Fruit fly (Drosophila melanogaster) whole organism, adult: ENCODE results near the gene CG16904.

ENCODE experiments used
- CG11617 ChIP-seq: fragments of 200-800 bp; sonication (Bioruptor generic); optimal IDR thresholded peaks from 2 replicates; lab custom pipeline; 2017; ENCODE audit warnings: mild to moderate bottlenecking, missing biosample characterization, missing genetic modification reagents, missing genetic modification characterization
- CG12768 ChIP-seq: fragments of 200-800 bp; sonication (Bioruptor generic); optimal IDR thresholded peaks from 2 replicates; lab custom pipeline; 2017; ENCODE audit warnings: missing biosample characterization, missing genetic modification characterization, mild to moderate bottlenecking, moderate library complexity, missing genetic modification reagents
- CG14711 ChIP-seq: fragments of 200-800 bp; sonication (Bioruptor generic); optimal IDR thresholded peaks from 2 replicates; lab custom pipeline; 2018; ENCODE audit warnings: missing biosample characterization, mild to moderate bottlenecking, missing genetic modification characterization, moderate library complexity
- CG1620 ChIP-seq: fragments of 200-800 bp; sonication (Bioruptor generic); optimal IDR thresholded peaks from 2 replicates; lab custom pipeline; 2016; ENCODE audit warnings: missing biosample characterization, missing genetic modification characterization
- CG33017 ChIP-seq: fragments of 200-800 bp; sonication (Bioruptor generic); optimal IDR thresholded peaks from 2 replicates; lab custom pipeline; 2018; ENCODE audit warnings: missing biosample characterization, mild to moderate bottlenecking, missing genetic modification characterization, moderate library complexity
- CG5204 ChIP-seq: fragments of 200-800 bp; sonication (Bioruptor generic); optimal IDR thresholded peaks from 2 replicates; lab custom pipeline; 2016; ENCODE audit warnings: missing biosample characterization, missing genetic modification characterization
- CG7045 ChIP-seq: fragments of 200-800 bp; sonication (Bioruptor generic); optimal IDR thresholded peaks from 2 replicates; lab custom pipeline; 2017; ENCODE audit warnings: missing biosample characterization, mild to moderate bottlenecking, missing genetic modification characterization
- CG7101 ChIP-seq: fragments of 200-800 bp; sonication (Bioruptor generic); optimal IDR thresholded peaks from 2 replicates; lab custom pipeline; 2018; ENCODE audit warnings: missing biosample characterization, mild to moderate bottlenecking, missing genetic modification characterization, moderate library complexity
- Clk ChIP-seq: fragments of 200-800 bp; sonication (Bioruptor generic); optimal IDR thresholded peaks from 2 replicates; lab custom pipeline; 2017; ENCODE audit warnings: missing biosample characterization, missing genetic modification characterization
- Crg-1 ChIP-seq: fragments of 200-800 bp; sonication (Bioruptor generic); optimal IDR thresholded peaks from 2 replicates; lab custom pipeline; 2016; ENCODE audit warnings: missing biosample characterization, missing genetic modification characterization
- Hr96 ChIP-seq: fragments of 200-800 bp; sonication (Bioruptor generic); optimal IDR thresholded peaks from 2 replicates; lab custom pipeline; 2016; ENCODE audit warnings: missing biosample characterization, missing genetic modification characterization
- Mnt ChIP-seq: fragments of 200-800 bp; sonication (Bioruptor generic); optimal IDR thresholded peaks from 2 replicates; lab custom pipeline; 2016; ENCODE audit warnings: missing biosample characterization, mild to moderate bottlenecking, missing genetic modification characterization
- bab1 ChIP-seq: fragments of 200-800 bp; sonication (Bioruptor generic); optimal IDR thresholded peaks from 3 replicates; lab custom pipeline; 2019; ENCODE audit warnings: missing biosample characterization, mild to moderate bottlenecking, missing genetic modification characterization, moderate library complexity
- cic ChIP-seq: fragments of 200-800 bp; sonication (Bioruptor generic); optimal IDR thresholded peaks from 2 replicates; lab custom pipeline; 2017; ENCODE audit warnings: missing biosample characterization, mild to moderate bottlenecking, missing genetic modification characterization, moderate library complexity
- cnc ChIP-seq, 2 experiments: fragments of >200 bp; optimal IDR thresholded peaks; 2 replicates each; lab custom pipeline; 2017
- kay ChIP-seq: fragments of 200-800 bp; sonication (Bioruptor generic); peaks from one replicate; lab custom pipeline; 2016; ENCODE audit warnings: missing biosample characterization, missing genetic modification characterization, borderline replicate concordance
- ovo ChIP-seq: fragments of 200-800 bp; sonication (Bioruptor generic); optimal IDR thresholded peaks from 2 replicates; lab custom pipeline; 2016; ENCODE audit warnings: missing biosample characterization, missing genetic modification characterization
- pad ChIP-seq: fragments of 200-800 bp; sonication (Bioruptor generic); optimal IDR thresholded peaks from 3 replicates; lab custom pipeline; 2017; ENCODE audit warnings: missing biosample characterization, missing genetic modification characterization, mild to moderate bottlenecking, moderate library complexity, missing genetic modification reagents
- tj ChIP-seq: fragments of 200-800 bp; sonication (Bioruptor generic); optimal IDR thresholded peaks from 3 replicates; lab custom pipeline; 2017; ENCODE audit warnings: missing biosample characterization, mild to moderate bottlenecking, missing genetic modification characterization, moderate library complexity
- toe ChIP-seq: fragments of 200-800 bp; sonication (Bioruptor generic); optimal IDR thresholded peaks from 2 replicates; lab custom pipeline; 2016; ENCODE audit warnings: missing biosample characterization, missing genetic modification characterization

Gene CG16904

dm6 chr3R:9819777-9820176, 3.0 kb upstream of the CG16904 start, which contains the start of gene CG9458:
CG9458 (minus strand) TSS chr3R:9819877.
- TF ChIP-seq Hr96 (GFP tag; lab: Kevin White, UChicago) (no peak), ovo (no peak), kay (no peak), Crg-1 (GFP tag; lab: Kevin White, UChicago) (no peak), Clk (no peak), CG5204 (GFP tag; lab: Kevin White, UChicago) (no peak), CG7101 (tag; lab: Kevin White, UChicago) (no peak), cic (GFP tag; lab: Kevin White, UChicago) (no peak), cnc (optimal IDR thresholded peaks at IDR 0.05; lab: Kevin White, UChicago) (no peak), tj (GFP tag; lab: Kevin White, UChicago) (no peak), CG14711 (tag; lab: Kevin White, UChicago) (no peak), Mnt (no peak)

DNA sequence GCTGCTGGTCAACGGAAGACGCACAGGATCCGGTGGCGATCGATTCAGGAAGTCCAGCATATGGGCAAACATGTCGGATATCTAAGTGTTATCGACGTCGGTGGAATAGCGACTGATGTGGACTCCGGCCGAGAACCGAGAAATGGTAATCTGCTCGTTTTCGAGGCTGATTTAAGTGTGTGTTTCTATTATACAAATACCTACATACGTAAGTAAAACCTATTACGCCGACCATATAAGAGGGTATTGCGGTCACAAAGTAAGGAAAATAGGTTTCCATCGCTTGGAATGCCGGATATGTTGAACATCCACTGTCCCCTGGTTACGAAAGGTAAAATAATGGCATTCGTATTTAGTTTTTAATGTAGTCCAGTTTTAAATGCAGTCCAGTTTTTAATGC, 1.5 kb upstream of the CG16904 start, which contains the start of gene CG9459:
CG9459 (minus strand) TSS at position 101 of the 400 bp plus-strand sequence.
- TF ChIP-seq CG7101 (tag; lab: Kevin White, UChicago) (no peak), CG1620 (GFP tag; lab: Kevin White, UChicago) (no peak), CG11617 (no peak), CG5204 (GFP tag; lab: Kevin White, UChicago) (no peak), cnc (optimal IDR thresholded peaks at IDR 0.05; lab: Kevin White, UChicago) (no peak), Mnt (no peak), CG14711 (tag; lab: Kevin White, UChicago) (no peak), tj (GFP tag; lab: Kevin White, UChicago) (no peak), CG33017 (tag; lab: Kevin White, UChicago) (no peak), toe (GFP tag; lab: Kevin White, UChicago) (no peak), kay (no peak), Clk (no peak), bab1 (GFP tag; lab: Kevin White, UChicago) (no peak), pad (no peak), cic (GFP tag; lab: Kevin White, UChicago) (no peak), CG12768 (GFP tag; lab: Kevin White, UChicago) (no peak), CG7045 (GFP tag; lab: Kevin White, UChicago) (no peak), Hr96 (GFP tag; lab: Kevin White, UChicago) (no peak)

dm6 chr3R:9813861-9814260, 2.9 kb downstream of the CG16904 start, which contains the start of gene eloF:
eloF (plus strand) TSS chr3R:9814161.
- TF ChIP-seq pad (no peak), CG12768 (GFP tag; lab: Kevin White, UChicago) (no peak), CG14711 (tag; lab: Kevin White, UChicago) (no peak), cnc (optimal IDR thresholded peaks at IDR 0.05; lab: Kevin White, UChicago) (no peak), Hr96 (GFP tag; lab: Kevin White, UChicago) (no peak), Mnt (no peak), toe (GFP tag; lab: Kevin White, UChicago) (no peak), tj (GFP tag; lab: Kevin White, UChicago) (no peak), Clk (no peak), cic (GFP tag; lab: Kevin White, UChicago) (no peak), CG5204 (GFP tag; lab: Kevin White, UChicago) (no peak), Crg-1 (GFP tag; lab: Kevin White, UChicago) (no peak), kay (no peak), ovo (no peak), CG1620 (GFP tag; lab: Kevin White, UChicago) (no peak), CG11617 (no peak), CG7101 (tag; lab: Kevin White, UChicago) (no peak), bab1 (GFP tag; lab: Kevin White, UChicago) (no peak), CG33017 (tag; lab: Kevin White, UChicago) (no peak), CG7045 (GFP tag; lab: Kevin White, UChicago) (no peak)

dm6 chr3R:9812447-9812846, 4.3 kb downstream of the CG16904 start, which contains the start of gene CG8534:
CG8534 (plus strand) TSS chr3R:9812747.
- TF ChIP-seq CG33017 (tag; lab: Kevin White, UChicago), result no peak
- no peak for TF ChIP-seq CG7045 (GFP tag; lab: Kevin White, UChicago)
- no peak for TF ChIP-seq ovo
- TF ChIP-seq kay, result no peak
- TF ChIP-seq Hr96 (GFP tag; lab: Kevin White, UChicago), result no peak
- TF ChIP-seq Crg-1 (GFP tag; lab: Kevin White, UChicago), result no peak

dm6 chr3R:9808946-9809545, 7.7 kb downstream of the CG16904 start, which contains the start of gene FBXO11:
FBXO11 (minus strand) TSS chr3R:9809368.
- TF ChIP-seq tj (GFP tag; lab: Kevin White, UChicago), result peak; percentile 78
- TF ChIP-seq CG1620 (GFP tag; lab: Kevin White, UChicago), result no peak
- peak; percentile 68 for TF ChIP-seq CG7045 (GFP tag; lab: Kevin White, UChicago)
- TF ChIP-seq CG11617, result peak; percentile 86
- peak; percentile 19 for TF ChIP-seq CG7101 (tag; lab: Kevin White, UChicago)
- peak; percentile 67 for TF ChIP-seq Mnt
- no peak for TF ChIP-seq CG5204 (GFP tag; lab: Kevin White, UChicago)
- no peak for TF ChIP-seq bab1 (GFP tag; lab: Kevin White, UChicago)
- no peak for TF ChIP-seq cnc (optimal IDR thresholded peaks at IDR 0.05; lab: Kevin White, UChicago)
- peak; percentile 2 for TF ChIP-seq ovo
- peak; percentile 32 for TF ChIP-seq CG14711 (tag; lab: Kevin White, UChicago)
- TF ChIP-seq Crg-1 (GFP tag; lab: Kevin White, UChicago), result peak; percentile 36
- TF ChIP-seq CG33017 (tag; lab: Kevin White, UChicago), result peak; percentile 58
- peak; percentile 87 for TF ChIP-seq pad
- peak; percentile 37 for TF ChIP-seq Clk
- peak; percentile 67 for TF ChIP-seq Hr96 (GFP tag; lab: Kevin White, UChicago)
- TF ChIP-seq kay, result no peak
- TF ChIP-seq toe (GFP tag; lab: Kevin White, UChicago), result no peak
- peak; percentile 79 for TF ChIP-seq CG12768 (GFP tag; lab: Kevin White, UChicago)
- peak; percentile 81 for TF ChIP-seq cic (GFP tag; lab: Kevin White, UChicago)
